Worm (Caenorhabditis elegans) whole organism, late embryonic: Measurements from ENCODE around the gene srbc-76.

Experiments used
- F13H6.1 ChIP-seq: sonication (generic microtip); optimal IDR thresholded peaks from 2 replicates; lab custom pipeline; 2016; ENCODE audit warnings: missing genetic modification characterization, missing compliant biosample characterization
- Y22D7AL.16 ChIP-seq: sonication (generic microtip); optimal IDR thresholded peaks from 2 replicates; lab custom pipeline; 2016; ENCODE audit warnings: missing genetic modification characterization, missing compliant biosample characterization
- ama-1 ChIP-seq: fragments of 150-350 bp; optimal IDR thresholded peaks from 2 replicates; lab custom pipeline; 2014
- fkh-10 ChIP-seq: fragments of 150-350 bp; optimal IDR thresholded peaks from 2 replicates; lab custom pipeline; 2014; ENCODE audit warnings: missing biosample characterization, missing genetic modification reagents, missing genetic modification characterization
- hlh-30 ChIP-seq: sonication (generic microtip); optimal IDR thresholded peaks from 2 replicates; lab custom pipeline; 2017; ENCODE audit warnings: antibody characterized with exemption, missing genetic modification characterization, missing compliant biosample characterization; ENCODE audit not compliant: insufficient read depth
- nfya-1 ChIP-seq: sonication (generic microtip); optimal IDR thresholded peaks from 2 replicates; lab custom pipeline; 2017; ENCODE audit warnings: missing genetic modification characterization, mild to moderate bottlenecking, missing compliant biosample characterization, antibody characterized with exemption, moderate library complexity
- nhr-11 ChIP-seq: fragments of 150-350 bp; optimal IDR thresholded peaks from 2 replicates; lab custom pipeline; 2014; ENCODE audit warnings: missing biosample characterization, missing genetic modification characterization
- odd-2 ChIP-seq: sonication (generic microtip); optimal IDR thresholded peaks from 2 replicates; lab custom pipeline; 2017; ENCODE audit warnings: antibody characterized with exemption, mild to moderate bottlenecking, missing genetic modification characterization, missing compliant biosample characterization
- pag-3 ChIP-seq: sonication (generic microtip); optimal IDR thresholded peaks from 2 replicates; lab custom pipeline; 2016; ENCODE audit warnings: missing compliant biosample characterization, missing genetic modification characterization, borderline replicate concordance
- sox-2 ChIP-seq: fragments of 200-800 bp; sonication (Bioruptor generic); IDR thresholded peaks from 2 replicates; pipeline ENCODE4 v1.3.6; 2022; ENCODE audit warnings: missing genetic modification reagents, missing genetic modification characterization, missing compliant biosample characterization
- sox-4 ChIP-seq: sonication (generic microtip); optimal IDR thresholded peaks from 2 replicates; lab custom pipeline; 2017; ENCODE audit warnings: mild to moderate bottlenecking, missing genetic modification characterization, inconsistent platforms, missing compliant biosample characterization
- unc-86 ChIP-seq: sonication (generic microtip); optimal IDR thresholded peaks from 2 replicates; lab custom pipeline; 2016; ENCODE audit warnings: missing genetic modification characterization, missing compliant biosample characterization

- TF ChIP-seq Y22D7AL.16 (tag; lab: Kevin White, UChicago) (no peak), sox-2 (GFP tag; lab: Robert Waterston, UW) (no peak), F13H6.1 (no peak), fkh-10 (GFP tag; lab: Kevin White, UChicago) (no peak), ama-1 (lab: Kevin White, UChicago) (no peak), unc-86 (tag; lab: Kevin White, UChicago) (no peak), odd-2 (tag; lab: Kevin White, UChicago) (no peak), nfya-1 (no peak), nhr-11 (tag; lab: Kevin White, UChicago) (no peak), pag-3 (tag; lab: Kevin White, UChicago) (no peak), hlh-30 (tag; lab: Kevin White, UChicago) (no peak), sox-4 (tag; lab: Kevin White, UChicago) (no peak)
These were observed 1.3 kb downstream of the srbc-76 start, which contains the start of gene srbc-75 for ce11 chrV:15253529-15253928.
